Fruit fly (Drosophila melanogaster) whole organism, prepupa: ENCODE measurements around the gene brun.

Source experiments
- Blimp-1 ChIP-seq: fragments of 200-800 bp; sonication (Bioruptor generic); optimal IDR thresholded peaks from 3 replicates; lab custom pipeline; 2017; ENCODE audit warnings: missing biosample characterization, missing genetic modification characterization, mild to moderate bottlenecking, moderate library complexity, missing genetic modification reagents
- Eip93F ChIP-seq: fragments of 200-800 bp; sonication (Bioruptor generic); optimal IDR thresholded peaks from 2 replicates; lab custom pipeline; 2016; ENCODE audit warnings: missing biosample characterization, mild to moderate bottlenecking, missing genetic modification characterization
- Sox14 ChIP-seq: fragments of 200-800 bp; sonication (Bioruptor generic); optimal IDR thresholded peaks from 3 replicates; lab custom pipeline; 2016; ENCODE audit warnings: missing biosample characterization, missing genetic modification characterization
- acj6 ChIP-seq: fragments of 200-800 bp; sonication (Bioruptor generic); optimal IDR thresholded peaks from 3 replicates; lab custom pipeline; 2016; ENCODE audit warnings: missing biosample characterization, missing genetic modification characterization
- spab ChIP-seq: fragments of 200-800 bp; sonication (Bioruptor generic); optimal IDR thresholded peaks from 2 replicates; lab custom pipeline; 2017; ENCODE audit warnings: missing biosample characterization, mild to moderate bottlenecking, missing genetic modification characterization, missing genetic modification reagents

- TF ChIP-seq Sox14 (no peak), acj6 (no peak), Eip93F (GFP tag; lab: Kevin White, UChicago) (no peak), Blimp-1 (GFP tag; lab: Kevin White, UChicago) (no peak), spab (no peak)
Observed at dm6 chr2L:20688722-20689121, 32.7 kb upstream of the brun start.
